Fruit fly (Drosophila melanogaster) whole organism, prepupa: ENCODE results near the gene Hs2st.

Source experiments
- CG11902 ChIP-seq: fragments of 200-800 bp; sonication (Bioruptor generic); optimal IDR thresholded peaks from 3 replicates; lab custom pipeline; 2016; ENCODE audit warnings: missing biosample characterization, missing genetic modification characterization
- CG7368 ChIP-seq: fragments of 200-800 bp; sonication (Bioruptor generic); optimal IDR thresholded peaks from 3 replicates; lab custom pipeline; 2016; ENCODE audit warnings: missing biosample characterization, missing genetic modification characterization
- CG8632 ChIP-seq: fragments of 200-800 bp; sonication (Bioruptor generic); optimal IDR thresholded peaks from 3 replicates; lab custom pipeline; 2016; ENCODE audit warnings: missing biosample characterization, missing genetic modification characterization
- CG9139 ChIP-seq: fragments of 200-800 bp; sonication (Bioruptor generic); optimal IDR thresholded peaks from 3 replicates; lab custom pipeline; 2017; ENCODE audit warnings: missing biosample characterization, mild to moderate bottlenecking, missing genetic modification characterization
- Lpt ChIP-seq: fragments of 200-800 bp; sonication (Bioruptor generic); optimal IDR thresholded peaks from 3 replicates; lab custom pipeline; 2016; ENCODE audit warnings: missing biosample characterization, missing genetic modification characterization
- Smox ChIP-seq: fragments of 200-800 bp; sonication (Bioruptor generic); optimal IDR thresholded peaks from 3 replicates; lab custom pipeline; 2016; ENCODE audit warnings: missing biosample characterization, missing genetic modification characterization
- fd85E ChIP-seq: fragments of 200-800 bp; sonication (Bioruptor generic); optimal IDR thresholded peaks from 3 replicates; lab custom pipeline; 2016; ENCODE audit warnings: missing biosample characterization, missing genetic modification characterization
- lz ChIP-seq: fragments of 200-800 bp; sonication (Bioruptor generic); optimal IDR thresholded peaks from 3 replicates; lab custom pipeline; 2016; ENCODE audit warnings: missing biosample characterization, missing genetic modification characterization
- ss ChIP-seq, 2 experiments: fragments of 200-800 bp; sonication (Bioruptor generic); optimal IDR thresholded peaks; 2 replicates in 1 of 2; 3 replicates in 1 of 2; lab custom pipeline; 2017 to 2018; ENCODE audit warnings: mild to moderate bottlenecking in 2 of 2, missing biosample characterization in 2 of 2, missing genetic modification characterization in 2 of 2, moderate library complexity in 1 of 2
- vri ChIP-seq: fragments of 200-800 bp; sonication (Bioruptor generic); optimal IDR thresholded peaks from 3 replicates; lab custom pipeline; 2016; ENCODE audit warnings: missing biosample characterization, mild to moderate bottlenecking, missing genetic modification characterization

DNA sequence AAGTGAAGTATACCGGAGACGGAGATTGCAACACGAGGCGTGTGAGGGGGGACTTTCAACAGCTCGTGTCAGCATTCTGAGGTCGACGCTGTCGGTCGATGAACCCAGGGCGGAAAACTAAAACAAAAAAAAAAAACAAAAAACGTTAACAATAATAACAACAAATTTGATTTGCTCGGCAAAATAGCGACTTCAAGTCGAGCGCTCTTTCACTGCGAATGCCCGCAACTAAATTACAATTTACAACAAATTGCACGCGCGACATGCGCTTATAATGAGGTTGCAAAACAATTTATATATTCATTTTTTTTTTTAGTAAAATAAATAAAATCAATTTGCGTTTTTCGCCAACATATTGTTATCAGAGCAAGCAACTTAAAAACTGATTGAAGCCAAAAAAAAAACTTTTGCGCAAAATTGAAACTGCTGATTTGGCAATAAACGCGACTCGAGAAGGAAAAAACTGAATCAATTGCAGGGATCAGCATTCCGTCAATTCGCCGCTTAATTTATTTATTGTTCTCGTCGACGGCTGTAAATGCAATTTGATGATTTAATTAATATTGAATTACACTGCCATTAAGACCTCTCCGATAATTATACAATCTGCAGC, 29.0 kb upstream of the Hs2st start:
- TF ChIP-seq CG9139 (GFP tag; lab: Kevin White, UChicago) (no peak), CG7368 (no peak), CG8632 (GFP tag; lab: Kevin White, UChicago) (no peak), CG11902 (GFP tag; lab: Kevin White, UChicago) (no peak), fd85E (GFP tag; lab: Kevin White, UChicago) (no peak), Lpt (no peak), lz (GFP tag; lab: Kevin White, UChicago) (no peak), vri (GFP tag; lab: Kevin White, UChicago) (no peak), ss (GFP tag; optimal IDR thresholded peaks at IDR 0.05; lab: Kevin White, UChicago) (no peak), Smox (no peak)
